Worm (Caenorhabditis elegans): ENCODE data around the gene maoc-1.

DNA sequence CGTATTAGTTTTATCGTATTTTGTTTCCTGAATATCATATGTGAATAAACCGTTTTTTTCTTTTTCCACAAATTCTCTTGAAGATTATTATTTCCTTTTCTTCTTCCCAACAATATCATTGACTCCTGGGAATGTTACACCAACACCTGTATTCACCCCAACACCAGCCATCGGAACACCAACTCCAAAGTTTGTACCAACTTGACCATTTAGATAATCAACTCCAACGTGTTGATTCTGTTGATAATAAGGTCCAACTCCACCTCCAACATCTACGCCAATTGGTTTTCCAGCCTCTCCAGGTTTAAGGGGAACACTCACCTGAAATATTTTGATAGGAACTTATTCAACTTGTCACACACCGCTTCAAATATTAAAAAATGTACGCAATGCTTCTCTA, 1.4 kb downstream of the maoc-1 start:
- TF ChIP-seq nhr-28 (tag; optimal IDR thresholded peaks at IDR 0.05) (no peak), lin-13 (tag; optimal IDR thresholded peaks at IDR 0.05) (no peak), ztf-11 (tag; optimal IDR thresholded peaks at IDR 0.05) (no peak), ces-1 (GFP tag; optimal IDR thresholded peaks at IDR 0.05) (no peak), mep-1 (tag; optimal IDR thresholded peaks at IDR 0.05) (no peak), cnd-1 (tag; optimal IDR thresholded peaks at IDR 0.05) (no peak), bed-3 (GFP tag; optimal IDR thresholded peaks at IDR 0.05) (no peak), unc-62 (GFP tag; optimal IDR thresholded peaks at IDR 0.05) (no peak), hlh-1 (tag; optimal IDR thresholded peaks at IDR 0.05) (no peak), nhr-12 (tag; optimal IDR thresholded peaks at IDR 0.05) (no peak)

All from whole organism, mixed stage, embryonic.